Worm (Caenorhabditis elegans) whole organism, L3 larva: Measurements from ENCODE around the gene C45G9.4.

Experiments
- R02D3.7 ChIP-seq: fragments of 150-350 bp; optimal IDR thresholded peaks from 2 replicates; lab custom pipeline; 2014; ENCODE audit warnings: missing biosample characterization, missing genetic modification characterization
- ZK546.5 ChIP-seq: sonication (generic microtip); optimal IDR thresholded peaks from 2 replicates; lab custom pipeline; 2017; ENCODE audit warnings: missing biosample characterization, missing genetic modification characterization
- ama-1 ChIP-seq: fragments of 150-350 bp; optimal IDR thresholded peaks from 2 replicates; lab custom pipeline; 2018
- ceh-16 ChIP-seq: sonication (generic microtip); optimal IDR thresholded peaks from 2 replicates; lab custom pipeline; 2017; ENCODE audit warnings: missing biosample characterization, missing genetic modification characterization
- ceh-28 ChIP-seq: fragments of 150-350 bp; optimal IDR thresholded peaks from 2 replicates; lab custom pipeline; 2014; ENCODE audit warnings: missing biosample characterization, missing genetic modification reagents, missing genetic modification characterization
- ceh-82 ChIP-seq: fragments of 150-350 bp; optimal IDR thresholded peaks from 2 replicates; lab custom pipeline; 2014; ENCODE audit warnings: missing biosample characterization, missing genetic modification characterization
- daf-12 ChIP-seq: fragments of 150-350 bp; optimal IDR thresholded peaks from 2 replicates; lab custom pipeline; 2014; ENCODE audit warnings: missing biosample characterization, missing genetic modification reagents, missing genetic modification characterization
- egl-27 ChIP-seq: sonication (generic microtip); optimal IDR thresholded peaks from 4 replicates; lab custom pipeline; 2017; ENCODE audit warnings: missing biosample characterization, missing genetic modification reagents, missing genetic modification characterization
- egl-5 ChIP-seq: fragments of 150-350 bp; optimal IDR thresholded peaks from 2 replicates; lab custom pipeline; 2017; ENCODE audit warnings: missing biosample characterization, missing genetic modification reagents, missing genetic modification characterization, inconsistent platforms
- elt-1 ChIP-seq: fragments of 150-350 bp; optimal IDR thresholded peaks from 2 replicates; lab custom pipeline; 2014; ENCODE audit warnings: missing biosample characterization, missing genetic modification characterization
- elt-2 ChIP-seq: sonication (generic microtip); optimal IDR thresholded peaks from 2 replicates; lab custom pipeline; 2016; ENCODE audit warnings: missing genetic modification reagents, mild to moderate bottlenecking, missing genetic modification characterization, missing compliant biosample characterization
- elt-3 ChIP-seq, 3 experiments: fragments of 150-350 bp in 1 of 3; sonication (generic microtip) in 2 of 3; optimal IDR thresholded peaks; 2 replicates in 2 of 3; 4 replicates in 1 of 3; lab custom pipeline; 2014 to 2017; ENCODE audit warnings: missing biosample characterization in 3 of 3, missing genetic modification characterization in 3 of 3
- eor-1 ChIP-seq, 2 experiments: fragments of 150-350 bp; optimal IDR thresholded peaks; 2 replicates each; lab custom pipeline; 2014 to 2018; ENCODE audit warnings: missing biosample characterization in 2 of 2, missing genetic modification characterization in 2 of 2
- fkh-10 ChIP-seq: sonication (generic microtip); optimal IDR thresholded peaks from 2 replicates; lab custom pipeline; 2017; ENCODE audit warnings: missing biosample characterization, missing genetic modification reagents, missing genetic modification characterization
- fkh-2 ChIP-seq: fragments of 150-350 bp; optimal IDR thresholded peaks from 2 replicates; lab custom pipeline; 2014; ENCODE audit warnings: missing biosample characterization, missing genetic modification reagents, missing genetic modification characterization
- fos-1 ChIP-seq: fragments of 150-350 bp; optimal IDR thresholded peaks from 2 replicates; lab custom pipeline; 2014; ENCODE audit warnings: missing biosample characterization, missing genetic modification characterization
- jun-1 ChIP-seq: fragments of 150-350 bp; optimal IDR thresholded peaks from 2 replicates; lab custom pipeline; 2014; ENCODE audit warnings: missing biosample characterization, missing genetic modification reagents, missing genetic modification characterization
- lin-15B ChIP-seq: fragments of 150-350 bp; optimal IDR thresholded peaks from 2 replicates; lab custom pipeline; 2014; ENCODE audit warnings: missing biosample characterization, missing genetic modification characterization
- lin-39 ChIP-seq: fragments of 150-350 bp; optimal IDR thresholded peaks from 2 replicates; lab custom pipeline; 2018; ENCODE audit warnings: missing biosample characterization, missing genetic modification reagents, missing genetic modification characterization
- lsy-12 ChIP-seq: sonication (generic microtip); optimal IDR thresholded peaks from 2 replicates; lab custom pipeline; 2016; ENCODE audit warnings: mild to moderate bottlenecking, missing genetic modification characterization, missing compliant biosample characterization
- mdl-1 ChIP-seq: fragments of 150-350 bp; optimal IDR thresholded peaks from 2 replicates; lab custom pipeline; 2014; ENCODE audit warnings: missing biosample characterization, missing genetic modification characterization
- mml-1 ChIP-seq: fragments of 150-350 bp; sonication (generic microtip); optimal IDR thresholded peaks from 3 replicates; lab custom pipeline; 2014; ENCODE audit warnings: missing biosample characterization, missing genetic modification characterization
- nfya-1 ChIP-seq: sonication (generic microtip); optimal IDR thresholded peaks from 2 replicates; lab custom pipeline; 2017; ENCODE audit warnings: missing genetic modification characterization, mild to moderate bottlenecking, missing compliant biosample characterization, antibody characterized with exemption, moderate library complexity; ENCODE audit not compliant: insufficient read depth
- nhr-11 ChIP-seq: fragments of 150-350 bp; optimal IDR thresholded peaks from 2 replicates; lab custom pipeline; 2014; ENCODE audit warnings: missing biosample characterization, missing genetic modification characterization
- nhr-12 ChIP-seq: fragments of 150-350 bp; optimal IDR thresholded peaks from 2 replicates; lab custom pipeline; 2014; ENCODE audit warnings: missing biosample characterization, missing genetic modification characterization
- nhr-23 ChIP-seq: fragments of 150-350 bp; optimal IDR thresholded peaks from 2 replicates; lab custom pipeline; 2014; ENCODE audit warnings: missing biosample characterization, missing genetic modification reagents, missing genetic modification characterization
- nhr-237 ChIP-seq: fragments of 150-350 bp; optimal IDR thresholded peaks from 2 replicates; lab custom pipeline; 2014; ENCODE audit warnings: missing biosample characterization, missing genetic modification characterization
- nhr-25 ChIP-seq: sonication (generic microtip); optimal IDR thresholded peaks from 2 replicates; lab custom pipeline; 2017; ENCODE audit warnings: missing biosample characterization, missing genetic modification characterization
- nhr-28 ChIP-seq: fragments of 150-350 bp; optimal IDR thresholded peaks from 2 replicates; lab custom pipeline; 2014; ENCODE audit warnings: missing biosample characterization, missing genetic modification characterization
- nhr-43 ChIP-seq: sonication (generic microtip); optimal IDR thresholded peaks from 2 replicates; lab custom pipeline; 2016; ENCODE audit warnings: mild to moderate bottlenecking, missing genetic modification characterization, missing compliant biosample characterization; ENCODE audit not compliant: poor library complexity, severe bottlenecking
- nhr-67 ChIP-seq: fragments of 150-350 bp; optimal IDR thresholded peaks from 2 replicates; lab custom pipeline; 2014; ENCODE audit warnings: missing biosample characterization, missing genetic modification characterization
- nhr-77 ChIP-seq: fragments of 150-350 bp; optimal IDR thresholded peaks from 2 replicates; lab custom pipeline; 2014; ENCODE audit warnings: missing biosample characterization, missing genetic modification characterization
- pha-4 ChIP-seq: fragments of 150-350 bp; optimal IDR thresholded peaks from 2 replicates; lab custom pipeline; 2014; ENCODE audit warnings: missing biosample characterization, missing genetic modification reagents, missing genetic modification characterization
- pqm-1 ChIP-seq: fragments of 150-350 bp; optimal IDR thresholded peaks from 2 replicates; lab custom pipeline; 2017; ENCODE audit warnings: missing biosample characterization, missing genetic modification characterization, inconsistent platforms
- sea-2 ChIP-seq: fragments of 150-350 bp; sonication (generic microtip); optimal IDR thresholded peaks from 4 replicates; lab custom pipeline; 2014; ENCODE audit warnings: missing biosample characterization, missing genetic modification reagents, missing genetic modification characterization
- skn-1 ChIP-seq: fragments of 150-350 bp; optimal IDR thresholded peaks from 2 replicates; lab custom pipeline; 2014; ENCODE audit warnings: missing biosample characterization, missing genetic modification characterization
- snpc-4 ChIP-seq: fragments of 150-350 bp; optimal IDR thresholded peaks from 2 replicates; lab custom pipeline; 2014; ENCODE audit warnings: missing biosample characterization, missing genetic modification characterization
- tbx-2 ChIP-seq: sonication (generic microtip); optimal IDR thresholded peaks from 2 replicates; lab custom pipeline; 2016; ENCODE audit warnings: mild to moderate bottlenecking, missing genetic modification characterization, missing compliant biosample characterization
- unc-62 ChIP-seq: fragments of 150-350 bp; sonication (generic microtip); optimal IDR thresholded peaks from 4 replicates; lab custom pipeline; 2014; ENCODE audit warnings: missing biosample characterization, missing genetic modification reagents, missing genetic modification characterization
- zag-1 ChIP-seq: fragments of 150-350 bp; optimal IDR thresholded peaks from 2 replicates; lab custom pipeline; 2014; ENCODE audit warnings: missing biosample characterization, missing genetic modification characterization
- ztf-11 ChIP-seq: fragments of 150-350 bp; optimal IDR thresholded peaks from 2 replicates; lab custom pipeline; 2014; ENCODE audit warnings: missing biosample characterization, missing genetic modification characterization
- ztf-4 ChIP-seq: fragments of 150-350 bp; optimal IDR thresholded peaks from 2 replicates; lab custom pipeline; 2014; ENCODE audit warnings: missing biosample characterization, missing genetic modification characterization

Gene C45G9.4

DNA sequence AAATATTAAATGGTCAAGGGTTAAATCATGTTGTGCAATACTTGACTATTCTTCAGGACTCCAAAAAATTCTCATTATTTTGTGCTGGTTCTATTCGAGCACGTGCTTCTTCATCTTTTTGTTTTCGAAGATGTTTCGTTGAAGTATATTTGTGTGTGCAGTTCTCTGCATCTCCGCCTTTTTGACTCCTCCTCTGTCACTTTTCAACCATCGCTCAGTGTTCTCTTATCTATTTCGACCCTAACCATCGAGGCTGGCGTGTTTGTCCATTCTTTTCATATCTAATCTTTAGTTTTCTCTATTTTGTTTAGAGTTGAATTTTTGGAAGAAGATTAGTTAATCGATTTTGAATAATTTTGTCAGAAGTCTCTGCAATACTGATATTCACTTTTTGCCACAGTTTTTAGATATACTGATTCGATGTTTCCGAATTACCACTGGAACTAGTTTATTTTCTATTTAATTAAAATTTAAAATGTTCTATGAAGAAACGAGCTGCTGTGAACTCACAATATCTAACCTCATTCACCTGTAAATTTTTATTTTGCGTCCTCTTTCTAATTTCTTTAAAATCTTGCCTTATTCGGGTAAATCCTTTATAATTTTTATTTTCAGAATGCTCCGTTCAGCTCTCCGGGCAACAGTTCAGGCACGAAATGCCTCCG is 14.8 kb downstream of the C45G9.4 start, which contains the start of gene alh-1:
TSS of gene alh-1 (plus strand) at position 615 of the 665 bp plus-strand sequence.
- no peak for TF ChIP-seq nhr-28
- no peak for TF ChIP-seq nhr-77 (tag; lab: Kevin White, UChicago)
- TF ChIP-seq zag-1 (tag; lab: Kevin White, UChicago) = no peak
- TF ChIP-seq eor-1 (tag; optimal IDR thresholded peaks at IDR 0.05; lab: Kevin White, UChicago) = no peak
- no peak for TF ChIP-seq lin-15B (tag; lab: Kevin White, UChicago)
- TF ChIP-seq snpc-4 (tag; lab: Kevin White, UChicago) = peak; percentile 17
- no peak for TF ChIP-seq nhr-67
- TF ChIP-seq egl-5 (tag; lab: Kevin White, UChicago) = no peak
- no peak for TF ChIP-seq R02D3.7 (tag; lab: Kevin White, UChicago)
- TF ChIP-seq fos-1 (tag; lab: Kevin White, UChicago) = no peak
- TF ChIP-seq lsy-12 = no peak
- TF ChIP-seq elt-1 (tag; lab: Kevin White, UChicago) = peak; percentile 77
- no peak for TF ChIP-seq ztf-4 (tag; lab: Kevin White, UChicago)
- TF ChIP-seq nhr-11 = no peak
- TF ChIP-seq ztf-11 = no peak
- TF ChIP-seq lin-39 (tag; lab: Kevin White, UChicago) = peak; percentile 9
- TF ChIP-seq mml-1 (tag; lab: Kevin White, UChicago) = no peak
- TF ChIP-seq egl-27 = no peak
- no peak for TF ChIP-seq elt-3 (tag; optimal IDR thresholded peaks at IDR 0.05; lab: Kevin White, UChicago)
- peak; percentile 79 for TF ChIP-seq elt-2 (tag; lab: Kevin White, UChicago)
- TF ChIP-seq ama-1 (lab: Kevin White, UChicago) = no peak
- TF ChIP-seq skn-1 = no peak
- TF ChIP-seq pqm-1 (tag; lab: Kevin White, UChicago) = peak; percentile 61
- no peak for TF ChIP-seq sea-2 (GFP tag; lab: Kevin White, UChicago)
- peak; percentile 74 for TF ChIP-seq pha-4 (tag; lab: Kevin White, UChicago)
- no peak for TF ChIP-seq nfya-1
- no peak for TF ChIP-seq fkh-2
- no peak for TF ChIP-seq ceh-82
- TF ChIP-seq ZK546.5 (tag; lab: Kevin White, UChicago) = no peak
- no peak for TF ChIP-seq fkh-10 (GFP tag; lab: Kevin White, UChicago)
- TF ChIP-seq nhr-237 (tag; lab: Kevin White, UChicago) = no peak
- no peak for TF ChIP-seq jun-1 (tag; lab: Kevin White, UChicago)
- TF ChIP-seq nhr-23 (tag; lab: Kevin White, UChicago) = no peak
- no peak for TF ChIP-seq mdl-1 (tag; lab: Kevin White, UChicago)
- TF ChIP-seq ceh-16 (tag; lab: Kevin White, UChicago) = no peak
- no peak for TF ChIP-seq unc-62 (GFP tag; lab: Kevin White, UChicago)
- no peak for TF ChIP-seq daf-12 (tag; lab: Kevin White, UChicago)
- TF ChIP-seq nhr-25 (tag; lab: Kevin White, UChicago) = no peak
- no peak for TF ChIP-seq ceh-28 (tag; lab: Kevin White, UChicago)

- TF ChIP-seq daf-12 (tag; lab: Kevin White, UChicago) (no peak), nhr-11 (peak; percentile 37), pqm-1 (tag; lab: Kevin White, UChicago) (peak; percentile 99), fkh-10 (GFP tag; lab: Kevin White, UChicago) (no peak), ceh-82 (no peak), ztf-4 (tag; lab: Kevin White, UChicago) (peak; percentile 25), nhr-237 (tag; lab: Kevin White, UChicago) (no peak), fkh-2 (no peak), jun-1 (tag; lab: Kevin White, UChicago) (peak; percentile 78), elt-2 (tag; lab: Kevin White, UChicago) (peak; percentile 93), elt-3 (tag; optimal IDR thresholded peaks at IDR 0.05; lab: Kevin White, UChicago) (peak in 1 of 3 experiments; percentile 8), ama-1 (lab: Kevin White, UChicago) (peak; percentile 26), unc-62 (GFP tag; lab: Kevin White, UChicago) (no peak), nhr-23 (tag; lab: Kevin White, UChicago) (peak; percentile 82), tbx-2 (tag; lab: Kevin White, UChicago) (no peak), nhr-12 (no peak), snpc-4 (tag; lab: Kevin White, UChicago) (peak; percentile 10), skn-1 (peak; percentile 81), lin-15B (tag; lab: Kevin White, UChicago) (peak; percentile 6), nfya-1 (peak; percentile 60), nhr-43 (peak; percentile 81), pha-4 (tag; lab: Kevin White, UChicago) (peak; percentile 93), nhr-28 (no peak), mdl-1 (tag; lab: Kevin White, UChicago) (peak; percentile 43), elt-1 (tag; lab: Kevin White, UChicago) (peak; percentile 7)
Observed at ce11 chrIII:5078062-5078461, 15.6 kb downstream of the C45G9.4 start.
